Fruit fly (Drosophila melanogaster): ENCODE data around the gene Gnpnat.

- TF ChIP-seq usp (GFP tag; optimal IDR thresholded peaks at IDR 0.05) (no peak), N (GFP tag; optimal IDR thresholded peaks at IDR 0.05) (no peak), OdsH (GFP tag; optimal IDR thresholded peaks at IDR 0.05) (no peak)
These were observed 19.7 kb upstream of the Gnpnat start, which contains the start of gene CG15506 for dm6 chr3R:29718363-29718762.
